Worm (Caenorhabditis elegans): ENCODE data around the gene Y116A8C.19.

Gene Y116A8C.19

ce11 chrIV:17048257-17048656, 8.8 kb upstream of the Y116A8C.19 start, which contains the start of gene athp-3:
athp-3 (minus strand) TSS chrIV:17048357.
- no peak for TF ChIP-seq mep-1 (tag; optimal IDR thresholded peaks at IDR 0.05)
- TF ChIP-seq blmp-1 (tag; optimal IDR thresholded peaks at IDR 0.05) = no peak

DNA sequence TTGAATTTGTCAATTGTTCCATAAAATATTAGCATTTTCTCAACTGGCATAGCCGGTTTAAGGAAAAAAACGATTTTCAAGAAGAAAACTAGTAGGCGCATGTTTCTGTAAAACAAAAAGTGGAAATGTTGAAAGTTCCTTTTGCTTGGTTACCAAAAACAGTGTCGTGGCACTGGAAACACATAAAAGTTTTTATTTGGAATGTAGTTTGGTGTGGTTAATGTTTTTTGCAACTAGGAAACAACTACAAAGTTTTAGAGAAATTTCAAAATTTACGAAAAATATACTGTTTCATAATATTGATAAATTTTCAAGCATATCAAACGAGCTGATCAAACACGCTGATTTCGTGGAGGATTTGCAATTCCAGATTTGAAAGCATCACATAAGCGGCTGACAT, 6.2 kb upstream of the Y116A8C.19 start, which contains the start of gene clec-195:
clec-195 (minus strand) TSS at position 101 of the 400 bp plus-strand sequence.
- TF ChIP-seq ceh-39 (tag; optimal IDR thresholded peaks at IDR 0.05) (no peak), flh-1 (GFP tag; optimal IDR thresholded peaks at IDR 0.05) (no peak), sem-2 (GFP tag; optimal IDR thresholded peaks at IDR 0.05) (no peak), lin-32 (GFP tag; optimal IDR thresholded peaks at IDR 0.05) (no peak), blmp-1 (tag; optimal IDR thresholded peaks at IDR 0.05) (no peak), snpc-4 (tag; optimal IDR thresholded peaks at IDR 0.05) (no peak), ztf-11 (tag; optimal IDR thresholded peaks at IDR 0.05) (no peak)

- no peak for TF ChIP-seq elt-1 (tag; optimal IDR thresholded peaks at IDR 0.05; ENCODE audit: borderline replicate concordance, insufficient read depth)
- TF ChIP-seq lin-32 (GFP tag; optimal IDR thresholded peaks at IDR 0.05) = no peak
- TF ChIP-seq nhr-12 (tag; optimal IDR thresholded peaks at IDR 0.05) = no peak
- TF ChIP-seq flh-1 (GFP tag; optimal IDR thresholded peaks at IDR 0.05) = no peak
- no peak for TF ChIP-seq mab-5 (tag; optimal IDR thresholded peaks at IDR 0.05)
- TF ChIP-seq ztf-11 (tag; optimal IDR thresholded peaks at IDR 0.05) = no peak
- no peak for TF ChIP-seq unc-39 (tag; optimal IDR thresholded peaks at IDR 0.05)
- TF ChIP-seq drap-1 (GFP tag; optimal IDR thresholded peaks at IDR 0.05) = no peak
- no peak for TF ChIP-seq ces-1 (GFP tag; optimal IDR thresholded peaks at IDR 0.05)
- TF ChIP-seq ceh-43 (GFP tag; optimal IDR thresholded peaks at IDR 0.05) = no peak
- no peak for TF ChIP-seq ceh-39 (tag; optimal IDR thresholded peaks at IDR 0.05)
- TF ChIP-seq blmp-1 (tag; optimal IDR thresholded peaks at IDR 0.05) = no peak
- TF ChIP-seq pha-4 (tag; optimal IDR thresholded peaks at IDR 0.05) = no peak
- TF ChIP-seq M03D4.4 (tag; optimal IDR thresholded peaks at IDR 0.05) = no peak
- no peak for TF ChIP-seq nhr-237 (tag; optimal IDR thresholded peaks at IDR 0.05)
- no peak for TF ChIP-seq hlh-1 (tag; optimal IDR thresholded peaks at IDR 0.05)
- no peak for TF ChIP-seq nhr-2 (tag; optimal IDR thresholded peaks at IDR 0.05)
- TF ChIP-seq lin-13 (tag; optimal IDR thresholded peaks at IDR 0.05) = no peak
- no peak for TF ChIP-seq ham-2 (GFP tag; optimal IDR thresholded peaks at IDR 0.05)
- TF ChIP-seq lsy-2 (tag; optimal IDR thresholded peaks at IDR 0.05) = no peak
These were observed 1.2 kb upstream of the Y116A8C.19 start, which contains the start of gene Y116A8C.20 for ce11 chrIV:17040618-17041017. Y116A8C.20 (plus strand) TSS chrIV:17040918.

DNA sequence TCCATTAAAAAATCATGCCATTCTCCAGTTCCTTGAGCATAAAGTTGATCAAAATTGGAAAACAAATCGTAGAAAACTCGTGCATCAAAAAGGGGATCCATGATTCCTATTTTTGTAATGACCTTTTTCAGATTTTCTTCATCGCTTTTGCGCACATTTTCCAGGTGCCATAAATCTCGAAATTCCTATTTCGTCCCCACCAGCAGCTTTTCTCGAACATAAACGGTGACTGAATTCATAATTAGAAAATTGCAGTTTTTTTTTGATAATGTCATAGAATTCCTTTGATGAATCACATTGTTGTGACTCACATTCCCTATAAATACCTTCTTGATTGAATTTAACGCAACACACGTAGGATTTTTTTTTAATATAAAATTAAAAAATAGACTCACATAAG, 9.0 kb downstream of the Y116A8C.19 start, which contains the start of gene nhr-229:
nhr-229 (minus strand) TSS at position 101 of the 400 bp plus-strand sequence.
- TF ChIP-seq ham-2 (GFP tag; optimal IDR thresholded peaks at IDR 0.05) (no peak), flh-1 (GFP tag; optimal IDR thresholded peaks at IDR 0.05) (no peak), elt-1 (tag; optimal IDR thresholded peaks at IDR 0.05; ENCODE audit: borderline replicate concordance, insufficient read depth) (no peak), unc-62 (GFP tag; optimal IDR thresholded peaks at IDR 0.05) (no peak), sem-2 (GFP tag; optimal IDR thresholded peaks at IDR 0.05) (no peak), mls-2 (tag; optimal IDR thresholded peaks at IDR 0.05) (no peak), lin-13 (tag; optimal IDR thresholded peaks at IDR 0.05) (no peak), ces-1 (GFP tag; optimal IDR thresholded peaks at IDR 0.05) (no peak), lin-32 (GFP tag; optimal IDR thresholded peaks at IDR 0.05) (no peak), drap-1 (GFP tag; optimal IDR thresholded peaks at IDR 0.05) (no peak), ceh-83 (GFP tag; optimal IDR thresholded peaks at IDR 0.05) (no peak), hlh-1 (tag; optimal IDR thresholded peaks at IDR 0.05) (no peak), snpc-4 (tag; optimal IDR thresholded peaks at IDR 0.05) (no peak), ceh-43 (GFP tag; optimal IDR thresholded peaks at IDR 0.05) (no peak), unc-120 (tag; optimal IDR thresholded peaks at IDR 0.05; ENCODE audit: poor library complexity, severe bottlenecking) (no peak)

DNA sequence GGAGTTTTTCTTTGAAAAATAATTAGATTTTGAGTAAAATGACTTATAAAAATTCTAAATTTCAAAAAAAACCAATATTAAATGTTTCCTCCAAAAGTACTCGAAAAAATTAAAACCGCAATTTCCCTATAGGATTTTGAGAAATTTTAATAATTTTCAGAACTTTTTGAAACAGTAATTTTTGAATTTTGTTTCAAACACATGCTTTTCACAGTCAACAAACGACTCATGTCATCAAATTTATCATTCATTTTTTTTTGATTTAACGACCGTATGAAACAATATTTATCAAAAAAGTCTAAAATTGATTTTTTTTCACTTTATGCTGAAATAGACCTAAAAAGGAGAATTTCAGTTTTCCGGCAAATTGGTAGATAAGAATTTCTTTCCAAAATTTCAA, 12.9 kb downstream of the Y116A8C.19 start:
- TF ChIP-seq flh-1 (GFP tag; optimal IDR thresholded peaks at IDR 0.05) = no peak
- no peak for TF ChIP-seq mab-5 (tag; optimal IDR thresholded peaks at IDR 0.05)
- no peak for TF ChIP-seq unc-120 (tag; optimal IDR thresholded peaks at IDR 0.05; ENCODE audit: poor library complexity, severe bottlenecking)
- no peak for TF ChIP-seq nhr-2 (tag; optimal IDR thresholded peaks at IDR 0.05)
- no peak for TF ChIP-seq lsy-2 (tag; optimal IDR thresholded peaks at IDR 0.05)
- TF ChIP-seq lin-32 (GFP tag; optimal IDR thresholded peaks at IDR 0.05) = no peak
- no peak for TF ChIP-seq bed-3 (GFP tag; optimal IDR thresholded peaks at IDR 0.05)
- no peak for TF ChIP-seq snpc-4 (tag; optimal IDR thresholded peaks at IDR 0.05)
- no peak for TF ChIP-seq unc-62 (GFP tag; optimal IDR thresholded peaks at IDR 0.05)
- no peak for TF ChIP-seq tbx-8 (GFP tag; optimal IDR thresholded peaks at IDR 0.05)
- TF ChIP-seq M03D4.4 (tag; optimal IDR thresholded peaks at IDR 0.05) = no peak
- TF ChIP-seq elt-3 (tag; optimal IDR thresholded peaks at IDR 0.05) = no peak
- TF ChIP-seq lin-13 (tag; optimal IDR thresholded peaks at IDR 0.05) = no peak
- TF ChIP-seq nhr-237 (tag; optimal IDR thresholded peaks at IDR 0.05) = no peak
- TF ChIP-seq cnd-1 (tag; optimal IDR thresholded peaks at IDR 0.05) = no peak
- no peak for TF ChIP-seq unc-39 (tag; optimal IDR thresholded peaks at IDR 0.05)
- TF ChIP-seq ceh-43 (GFP tag; optimal IDR thresholded peaks at IDR 0.05) = no peak

Measured in whole organism, mixed stage, embryonic.